Worm (Caenorhabditis elegans) whole organism, young adult: Measurements from ENCODE around the gene cox-6A.

ENCODE experiments used
- let-607 ChIP-seq, 2 experiments: fragments of 200-800 bp in 1 of 2; sonication (Bioruptor generic) in 1 of 2; sonication (generic microtip) in 1 of 2; optimal IDR thresholded peaks; 2 replicates each; lab custom pipeline; 2016 to 2018; ENCODE audit warnings: mild to moderate bottlenecking in 2 of 2, missing compliant biosample characterization in 2 of 2, missing genetic modification characterization in 2 of 2, moderate library complexity in 2 of 2, missing genotype in 1 of 2
- mel-28 ChIP-seq: sonication (generic microtip); optimal IDR thresholded peaks from 2 replicates; lab custom pipeline; 2016; ENCODE audit warnings: borderline replicate concordance, mild to moderate bottlenecking, missing genetic modification characterization, missing compliant biosample characterization
- nfya-1 ChIP-seq: sonication (generic microtip); optimal IDR thresholded peaks from 2 replicates; lab custom pipeline; 2017; ENCODE audit warnings: antibody characterized with exemption, missing compliant biosample characterization, missing genetic modification characterization, borderline replicate concordance; ENCODE audit not compliant: insufficient read depth
- pha-4 ChIP-seq: fragments of 150-350 bp; sonication (generic microtip); optimal IDR thresholded peaks from 2 replicates; lab custom pipeline; 2014; ENCODE audit warnings: missing biosample characterization, missing genetic modification reagents, missing genetic modification characterization
- snpc-4 ChIP-seq, 5 experiments: fragments of 150-350 bp in 1 of 5; sonication (generic microtip) in 4 of 5; optimal IDR thresholded peaks; 2 replicates each; lab custom pipeline; 2014 to 2018; ENCODE audit warnings: missing genetic modification characterization in 5 of 5, missing biosample characterization in 3 of 5, antibody characterized with exemption in 2 of 5, mild to moderate bottlenecking in 2 of 5, missing compliant biosample characterization in 2 of 5, missing genotype in 2 of 5, moderate library complexity in 2 of 5, missing genetic modification reagents in 1 of 5

DNA sequence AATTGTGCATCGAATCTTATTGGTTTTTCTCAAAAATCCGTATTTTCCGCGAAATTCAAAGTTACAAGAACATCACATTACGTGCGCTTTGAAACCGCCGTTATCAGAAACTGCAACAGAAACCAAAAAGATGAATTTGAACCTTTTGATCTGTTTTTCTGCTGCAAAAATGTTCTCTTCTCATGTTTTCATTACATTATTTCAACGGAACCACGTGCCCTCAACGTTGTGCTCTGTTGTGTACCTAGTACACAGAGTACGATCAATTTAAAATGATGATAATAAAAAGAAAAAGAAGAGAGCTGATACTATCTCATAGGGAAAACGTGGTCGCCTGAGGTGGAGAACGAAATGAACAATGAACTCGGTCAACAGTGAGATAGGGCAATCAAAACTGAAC, 3.5 kb upstream of the cox-6A start:
- TF ChIP-seq nfya-1 (tag; lab: Kevin White, UChicago), result no peak
- peak in 1 of 2 experiments; percentile 36 for TF ChIP-seq let-607 (tag; optimal IDR thresholded peaks at IDR 0.05; lab: Kevin White, UChicago)
- peak; percentile 78 for TF ChIP-seq pha-4 (tag; lab: Kevin White, UChicago)
- no peak for TF ChIP-seq mel-28 (tag; lab: Kevin White, UChicago)
- no peak for TF ChIP-seq snpc-4 (GFP tag; optimal IDR thresholded peaks at IDR 0.05; lab: Kevin White, UChicago)
- peak in 3 of 4 experiments; percentile 32 to 63 (median 51) for TF ChIP-seq snpc-4 (tag; optimal IDR thresholded peaks at IDR 0.05; lab: Kevin White, UChicago)
